Worm (Caenorhabditis elegans): ENCODE data around the gene F18H3.1.

F18H3.1 gene

ce11 chrX:13510234-13510837, 9.1 kb upstream of the F18H3.1 start:
- no peak for TF ChIP-seq C16A3.4 (tag; optimal IDR thresholded peaks at IDR 0.05)
- no peak for TF ChIP-seq isw-1 (GFP tag; IDR thresholded peaks at IDR 0.05)
- TF ChIP-seq vab-15 (tag; optimal IDR thresholded peaks at IDR 0.05): no peak
- no peak for TF ChIP-seq fkh-4 (tag; optimal IDR thresholded peaks at IDR 0.05; ENCODE audit: borderline replicate concordance)
- no peak for TF ChIP-seq unc-86 (tag; optimal IDR thresholded peaks at IDR 0.05)
- TF ChIP-seq ceh-82 (tag; optimal IDR thresholded peaks at IDR 0.05): no peak
- no peak for TF ChIP-seq ets-5 (GFP tag; IDR thresholded peaks at IDR 0.05)
- TF ChIP-seq efl-3 (GFP tag; optimal IDR thresholded peaks at IDR 0.05): no peak
- no peak for TF ChIP-seq egl-13 (tag; optimal IDR thresholded peaks at IDR 0.05)
- no peak for TF ChIP-seq mab-9 (GFP tag; IDR thresholded peaks at IDR 0.05)
- no peak for TF ChIP-seq fkh-8 (tag; optimal IDR thresholded peaks at IDR 0.05)
- no peak for TF ChIP-seq zip-4 (GFP tag; optimal IDR thresholded peaks at IDR 0.05)
- TF ChIP-seq lin-13 (GFP tag; optimal IDR thresholded peaks at IDR 0.05): no peak
- TF ChIP-seq aha-1 (tag; optimal IDR thresholded peaks at IDR 0.05): no peak
- TF ChIP-seq Y116A8C.19 (tag; optimal IDR thresholded peaks at IDR 0.05; ENCODE audit: borderline replicate concordance): no peak
- no peak for TF ChIP-seq sptf-1 (tag; optimal IDR thresholded peaks at IDR 0.05)

- TF ChIP-seq ceh-90 (tag; optimal IDR thresholded peaks at IDR 0.05) (no peak), rnt-1 (tag; optimal IDR thresholded peaks at IDR 0.05) (no peak), xbp-1 (tag; optimal IDR thresholded peaks at IDR 0.05) (no peak), aha-1 (tag; optimal IDR thresholded peaks at IDR 0.05) (no peak), mep-1 (tag; optimal IDR thresholded peaks at IDR 0.05) (no peak), grh-1 (GFP tag; IDR thresholded peaks at IDR 0.05) (no peak), fkh-4 (tag; optimal IDR thresholded peaks at IDR 0.05; ENCODE audit: borderline replicate concordance) (no peak), lir-3 (tag; optimal IDR thresholded peaks at IDR 0.05; ENCODE audit: poor library complexity) (no peak), tlp-1 (tag; optimal IDR thresholded peaks at IDR 0.05) (no peak), sptf-1 (tag; optimal IDR thresholded peaks at IDR 0.05) (no peak), lin-14 (GFP tag; optimal IDR thresholded peaks at IDR 0.05) (no peak), mef-2 (tag; optimal IDR thresholded peaks at IDR 0.05) (no peak), vab-15 (tag; optimal IDR thresholded peaks at IDR 0.05) (no peak), unc-30 (tag; optimal IDR thresholded peaks at IDR 0.05) (no peak), ceh-82 (tag; optimal IDR thresholded peaks at IDR 0.05) (no peak), nhr-12 (tag; optimal IDR thresholded peaks at IDR 0.05) (no peak), fkh-10 (GFP tag; optimal IDR thresholded peaks at IDR 0.05) (no peak)
Measured at ce11 chrX:13510997-13511396, 8.5 kb upstream of the F18H3.1 start, which contains the start of gene col-185. col-185 (minus strand) TSS chrX:13511097.

- TF ChIP-seq tbx-2 (tag; optimal IDR thresholded peaks at IDR 0.05) (peak; percentile 29), F16B12.6 (tag; optimal IDR thresholded peaks at IDR 0.05) (no peak), unc-62 (GFP tag; optimal IDR thresholded peaks at IDR 0.05) (no peak), sox-4 (tag; optimal IDR thresholded peaks at IDR 0.05) (no peak), xbp-1 (tag; optimal IDR thresholded peaks at IDR 0.05) (peak; percentile 18), nhr-20 (tag; optimal IDR thresholded peaks at IDR 0.05) (peak; percentile 61), nhr-84 (tag; optimal IDR thresholded peaks at IDR 0.05) (no peak), ztf-11 (tag; optimal IDR thresholded peaks at IDR 0.05) (peak in 1 of 2 experiments; percentile 32), Y116A8C.19 (tag; optimal IDR thresholded peaks at IDR 0.05; ENCODE audit: borderline replicate concordance) (no peak), blmp-1 (tag; optimal IDR thresholded peaks at IDR 0.05) (peak; percentile 16), nhr-28 (tag; optimal IDR thresholded peaks at IDR 0.05) (no peak), fos-1 (tag; optimal IDR thresholded peaks at IDR 0.05) (peak; percentile 56), snu-23 (GFP tag; optimal IDR thresholded peaks at IDR 0.05) (peak; percentile 79), zip-4 (GFP tag; optimal IDR thresholded peaks at IDR 0.05) (no peak), mab-9 (GFP tag; IDR thresholded peaks at IDR 0.05) (no peak), lir-3 (tag; optimal IDR thresholded peaks at IDR 0.05; ENCODE audit: poor library complexity) (peak; percentile 47), nhr-90 (tag; optimal IDR thresholded peaks at IDR 0.05; ENCODE audit: poor library complexity) (peak; percentile 62), lin-14 (GFP tag; optimal IDR thresholded peaks at IDR 0.05) (peak; percentile 59), ceh-63 (GFP tag; optimal IDR thresholded peaks at IDR 0.05) (no peak), vab-15 (tag; optimal IDR thresholded peaks at IDR 0.05) (no peak), nhr-76 (tag; optimal IDR thresholded peaks at IDR 0.05) (no peak), efl-1 (optimal IDR thresholded peaks at IDR 0.05) (peak; percentile 5 to 11), efl-1 (GFP tag; optimal IDR thresholded peaks at IDR 0.05 in 1 of 2) (peak in 1 of 2 experiments; percentile 92), ceh-82 (tag; optimal IDR thresholded peaks at IDR 0.05) (peak in 2 of 3 experiments; percentile 6 to 46), lin-35 (GFP tag; optimal IDR thresholded peaks at IDR 0.05) (peak; percentile 27 to 54), fkh-4 (tag; optimal IDR thresholded peaks at IDR 0.05; ENCODE audit: borderline replicate concordance) (no peak), C16A3.4 (tag; optimal IDR thresholded peaks at IDR 0.05) (peak; percentile 68), nhr-12 (tag; optimal IDR thresholded peaks at IDR 0.05) (no peak), C04F5.9 (tag; optimal IDR thresholded peaks at IDR 0.05) (no peak), ces-1 (GFP tag; optimal IDR thresholded peaks at IDR 0.05) (no peak), mef-2 (tag; optimal IDR thresholded peaks at IDR 0.05) (no peak), pqm-1 (tag; optimal IDR thresholded peaks at IDR 0.05) (no peak)
Measured at ce11 chrX:13511796-13512195, 7.7 kb upstream of the F18H3.1 start.
